In the genomic region with DNA sequence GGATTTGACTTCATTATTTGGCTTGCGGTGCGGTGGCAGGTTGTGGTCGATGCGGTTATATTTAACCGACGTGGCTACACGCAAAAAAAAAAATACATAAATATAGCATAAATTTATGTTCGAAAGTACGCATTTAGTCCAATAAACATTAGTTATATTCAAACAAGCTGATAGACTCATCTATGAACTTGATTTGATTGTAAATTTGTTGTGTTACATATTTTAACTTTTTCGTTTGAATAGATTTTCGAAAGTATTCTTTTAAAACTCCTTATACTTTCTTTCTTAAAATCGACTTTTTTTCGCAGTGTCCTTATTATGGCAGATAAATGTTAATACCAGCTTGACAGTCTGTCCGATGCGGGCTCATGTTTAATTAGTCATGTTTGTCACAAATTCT, we compare ENCODE assay signal across 1 fruit fly cellular context.
TF ChIP-seq lines count a peak whose summit lies in the region.

No protein-coding gene starts in this region.

TF ChIP-seq in whole organism, prepupa, 60 proteins besides CTCF, POLR2A, EP300 and RAD21 (continued from another document):
- no peak for TF ChIP-seq CG8632 (GFP tag; optimal IDR thresholded peaks at IDR 0.05; lab: Kevin White, UChicago)
- TF ChIP-seq vri (GFP tag; optimal IDR thresholded peaks at IDR 0.05; lab: Kevin White, UChicago), result no peak
- TF ChIP-seq Eip93F (GFP tag; optimal IDR thresholded peaks at IDR 0.05; lab: Kevin White, UChicago), result no peak
- peak; percentile 43 for TF ChIP-seq CG6808 (GFP tag; optimal IDR thresholded peaks at IDR 0.05; lab: Kevin White, UChicago)
